Fruit fly (Drosophila melanogaster) whole organism, embryonic: ENCODE measurements around the gene dUTPase.

ENCODE experiments used
- Aef1 ChIP-seq: fragments of 200-800 bp; sonication (Bioruptor generic); IDR thresholded peaks from 3 replicates; pipeline ENCODE4 v1.3.6; 2022; ENCODE audit warnings: missing biosample characterization, missing genetic modification characterization
- CG10431 ChIP-seq: fragments of 200-800 bp; sonication (Bioruptor generic); optimal IDR thresholded peaks from 3 replicates; lab custom pipeline; 2018; ENCODE audit warnings: missing biosample characterization, mild to moderate bottlenecking, missing genetic modification characterization
- CG11695 ChIP-seq: fragments of 200-800 bp; sonication (Bioruptor generic); IDR thresholded peaks from 3 replicates; pipeline ENCODE4 v1.3.6; 2022; ENCODE audit warnings: missing biosample characterization, missing genetic modification characterization
- CG12104 ChIP-seq: fragments of 200-800 bp; sonication (Bioruptor generic); optimal IDR thresholded peaks from 3 replicates; lab custom pipeline; 2016; ENCODE audit warnings: missing biosample characterization, missing genetic modification characterization
- CG1233 ChIP-seq: fragments of 200-800 bp; sonication (Bioruptor generic); optimal IDR thresholded peaks from 4 replicates; lab custom pipeline; 2018; ENCODE audit warnings: missing biosample characterization, mild to moderate bottlenecking, missing genetic modification characterization
- CG13624 ChIP-seq: fragments of 200-800 bp; sonication (Bioruptor generic); optimal IDR thresholded peaks from 2 replicates; lab custom pipeline; 2016; ENCODE audit warnings: missing biosample characterization, missing genetic modification characterization
- CG14441 ChIP-seq: fragments of 200-800 bp; sonication (Bioruptor generic); IDR thresholded peaks from 2 replicates; pipeline ENCODE4 v1.3.6; 2022; ENCODE audit warnings: missing biosample characterization, missing genetic modification characterization
- CG14965 ChIP-seq: fragments of 200-800 bp; sonication (Bioruptor generic); optimal IDR thresholded peaks from 2 replicates; lab custom pipeline; 2016; ENCODE audit warnings: missing biosample characterization, missing genetic modification characterization, borderline replicate concordance
- CG1529 ChIP-seq: fragments of 200-800 bp; sonication (Bioruptor generic); optimal IDR thresholded peaks from 3 replicates; lab custom pipeline; 2018; ENCODE audit warnings: missing biosample characterization, missing genetic modification characterization
- CG17359 ChIP-seq: fragments of 200-800 bp; sonication (Bioruptor generic); optimal IDR thresholded peaks from 3 replicates; lab custom pipeline; 2018; ENCODE audit warnings: missing biosample characterization, mild to moderate bottlenecking, missing genetic modification characterization, moderate library complexity
- CG1832 ChIP-seq: fragments of 200-800 bp; sonication (Bioruptor generic); optimal IDR thresholded peaks from 2 replicates; lab custom pipeline; 2017; ENCODE audit warnings: missing biosample characterization, mild to moderate bottlenecking, missing genetic modification characterization, inconsistent platforms
- CG2678 ChIP-seq: fragments of 200-800 bp; sonication (Bioruptor generic); optimal IDR thresholded peaks from 3 replicates; lab custom pipeline; 2019; ENCODE audit warnings: missing biosample characterization, mild to moderate bottlenecking, missing genetic modification characterization, moderate library complexity
- CG30020 ChIP-seq: fragments of 200-800 bp; optimal IDR thresholded peaks from 2 replicates; lab custom pipeline; 2019; ENCODE audit warnings: missing biosample characterization, mild to moderate bottlenecking, missing genetic modification characterization, moderate library complexity
- CG3065 ChIP-seq: fragments of 200-800 bp; sonication (Bioruptor generic); optimal IDR thresholded peaks from 2 replicates; lab custom pipeline; 2016; ENCODE audit warnings: missing biosample characterization, missing genetic modification characterization
- CG34376 ChIP-seq: fragments of 200-800 bp; sonication (Bioruptor generic); optimal IDR thresholded peaks from 2 replicates; lab custom pipeline; 2018; ENCODE audit warnings: missing biosample characterization, mild to moderate bottlenecking, missing genetic modification characterization
- CG5180 ChIP-seq: fragments of 200-800 bp; sonication (Bioruptor generic); optimal IDR thresholded peaks from 3 replicates; lab custom pipeline; 2017; ENCODE audit warnings: missing biosample characterization, missing genetic modification characterization, mild to moderate bottlenecking, moderate library complexity, missing genetic modification reagents
- CG5953 ChIP-seq: fragments of 200-800 bp; sonication (Bioruptor generic); IDR thresholded peaks from 2 replicates; pipeline ENCODE4 v1.3.6; 2022; ENCODE audit warnings: missing biosample characterization, missing genetic modification characterization
- CG6254 ChIP-seq: fragments of 200-800 bp; sonication (Bioruptor generic); optimal IDR thresholded peaks from 3 replicates; lab custom pipeline; 2017; ENCODE audit warnings: mild to moderate bottlenecking, missing biosample characterization, missing genetic modification reagents, missing genetic modification characterization
- CG7786 ChIP-seq: fragments of 200-800 bp; sonication (Bioruptor generic); optimal IDR thresholded peaks from 2 replicates; lab custom pipeline; 2016; ENCODE audit warnings: missing biosample characterization, missing genetic modification characterization
- CG7987 ChIP-seq: fragments of 200-800 bp; sonication (Bioruptor generic); optimal IDR thresholded peaks from 2 replicates; lab custom pipeline; 2018; ENCODE audit warnings: missing biosample characterization, mild to moderate bottlenecking, missing genetic modification characterization, moderate library complexity
- CG8089 ChIP-seq: fragments of 200-800 bp; sonication (Bioruptor generic); optimal IDR thresholded peaks from 3 replicates; lab custom pipeline; 2016; ENCODE audit warnings: missing biosample characterization, missing genetic modification characterization
- CG9215 ChIP-seq: fragments of 200-800 bp; sonication (Bioruptor generic); IDR thresholded peaks from 2 replicates; pipeline ENCODE4 v1.3.6; 2022; ENCODE audit warnings: missing biosample characterization, missing genetic modification characterization
- CG9437 ChIP-seq: fragments of 200-800 bp; sonication (Bioruptor generic); optimal IDR thresholded peaks from 2 replicates; lab custom pipeline; 2018; ENCODE audit warnings: missing biosample characterization, mild to moderate bottlenecking, missing genetic modification characterization
- CG9876 ChIP-seq: fragments of 200-800 bp; sonication (Bioruptor generic); optimal IDR thresholded peaks from 2 replicates; lab custom pipeline; 2016; ENCODE audit warnings: missing biosample characterization, missing genetic modification characterization
- D ChIP-seq, 2 experiments: fragments of 200-800 bp in 1 of 2; fragments of >200 bp in 1 of 2; sonication (Bioruptor generic) in 1 of 2; optimal IDR thresholded peaks; 2 replicates in 1 of 2; 3 replicates in 1 of 2; lab custom pipeline; 2017; ENCODE audit warnings: mild to moderate bottlenecking in 1 of 2, missing biosample characterization in 1 of 2, missing genetic modification characterization in 1 of 2, missing genetic modification reagents in 1 of 2
- Doc2 ChIP-seq: fragments of 200-800 bp; sonication (Bioruptor generic); IDR thresholded peaks from 2 replicates; pipeline ENCODE4 v1.3.6; 2022; ENCODE audit warnings: missing biosample characterization, missing genetic modification characterization
- Dp ChIP-seq: fragments of 200-800 bp; sonication (Bioruptor generic); optimal IDR thresholded peaks from 2 replicates; lab custom pipeline; 2018; ENCODE audit warnings: missing biosample characterization, mild to moderate bottlenecking, missing genetic modification characterization, moderate library complexity
- H15 ChIP-seq: fragments of 200-800 bp; sonication (Bioruptor generic); IDR thresholded peaks from 3 replicates; pipeline ENCODE4 v1.3.6; 2022; ENCODE audit warnings: missing biosample characterization, missing genetic modification characterization
- Nf-YB ChIP-seq: fragments of 200-800 bp; sonication (Bioruptor generic); optimal IDR thresholded peaks from 3 replicates; lab custom pipeline; 2019; ENCODE audit warnings: missing biosample characterization, mild to moderate bottlenecking, missing genetic modification characterization, moderate library complexity
- Stat92E ChIP-seq, 3 experiments: fragments of >200 bp in 2 of 3; fragments of 200-800 bp in 1 of 3; sonication (Bioruptor generic) in 1 of 3; optimal IDR thresholded peaks; 2 replicates each; lab custom pipeline; 2017 to 2019; ENCODE audit warnings: missing biosample characterization in 3 of 3, missing genetic modification characterization in 3 of 3, mild to moderate bottlenecking in 1 of 3, moderate library complexity in 1 of 3
- ara ChIP-seq: fragments of 200-800 bp; sonication (Bioruptor generic); IDR thresholded peaks from 2 replicates; pipeline ENCODE4 v1.3.6; 2022; ENCODE audit warnings: missing biosample characterization, missing genetic modification characterization
- ase ChIP-seq: fragments of 200-800 bp; sonication (Bioruptor generic); IDR thresholded peaks from 3 replicates; pipeline ENCODE4 v1.3.6; 2022; ENCODE audit warnings: missing biosample characterization, missing genetic modification characterization
- br ChIP-seq: fragments of >200 bp; optimal IDR thresholded peaks from 2 replicates; lab custom pipeline; 2017
- dpn ChIP-seq, 2 experiments: fragments of 200-800 bp; sonication (Bioruptor generic); optimal IDR thresholded peaks; 3 replicates each; lab custom pipeline; 2016; ENCODE audit warnings: missing biosample characterization in 2 of 2, missing genetic modification characterization in 2 of 2
- dysf ChIP-seq: fragments of 200-800 bp; sonication (Bioruptor generic); IDR thresholded peaks from 3 replicates; pipeline ENCODE4 v1.3.6; 2022; ENCODE audit warnings: missing biosample characterization, missing genetic modification characterization
- emc ChIP-seq: fragments of 200-800 bp; sonication (Bioruptor generic); optimal IDR thresholded peaks from 2 replicates; lab custom pipeline; 2016; ENCODE audit warnings: missing biosample characterization, missing genetic modification characterization
- ftz-f1 ChIP-seq: fragments of 200-800 bp; sonication (Bioruptor generic); optimal IDR thresholded peaks from 2 replicates; lab custom pipeline; 2016; ENCODE audit warnings: missing biosample characterization, missing genetic modification characterization
- gt ChIP-seq: fragments of 200-800 bp; sonication (Bioruptor generic); IDR thresholded peaks from 2 replicates; pipeline ENCODE4 v1.3.6; 2022; ENCODE audit warnings: missing biosample characterization, missing genetic modification characterization
- h ChIP-seq: fragments of >200 bp; optimal IDR thresholded peaks from 2 replicates; lab custom pipeline; 2017
- hbn ChIP-seq: fragments of 200-800 bp; sonication (Bioruptor generic); IDR thresholded peaks from 2 replicates; pipeline ENCODE4 v1.3.6; 2022; ENCODE audit warnings: missing biosample characterization, missing genetic modification characterization; ENCODE audit not compliant: partially characterized antibody
- hth ChIP-seq: fragments of >200 bp; optimal IDR thresholded peaks from 2 replicates; lab custom pipeline; 2017; ENCODE audit warnings: inconsistent platforms
- kay ChIP-seq: fragments of 200-800 bp; sonication (Bioruptor generic); optimal IDR thresholded peaks from 2 replicates; lab custom pipeline; 2016; ENCODE audit warnings: missing biosample characterization, missing genetic modification characterization
- phol ChIP-seq: fragments of 200-800 bp; sonication (Bioruptor generic); optimal IDR thresholded peaks from 3 replicates; lab custom pipeline; 2018; ENCODE audit warnings: missing biosample characterization, mild to moderate bottlenecking, missing genetic modification characterization, moderate library complexity
- prd ChIP-seq, 3 experiments: fragments of >200 bp in 2 of 3; fragments of 200-800 bp in 1 of 3; sonication (Bioruptor generic) in 1 of 3; optimal IDR thresholded peaks in 2 of 3; IDR thresholded peaks in 1 of 3; 2 replicates in 2 of 3; 3 replicates in 1 of 3; pipeline versions ENCODE4 v1.3.6 to Lab custom; 2017 to 2022; ENCODE audit warnings: missing biosample characterization in 1 of 3, missing genetic modification characterization in 1 of 3
- run ChIP-seq: fragments of 200-800 bp; sonication (Bioruptor generic); optimal IDR thresholded peaks from 3 replicates; lab custom pipeline; 2018; ENCODE audit warnings: missing biosample characterization, mild to moderate bottlenecking, missing genetic modification characterization
- sens-2 ChIP-seq: fragments of 200-800 bp; sonication (Bioruptor generic); IDR thresholded peaks from 2 replicates; pipeline ENCODE4 v1.3.6; 2022; ENCODE audit warnings: missing biosample characterization, missing genetic modification characterization
- shn ChIP-seq: fragments of 200-800 bp; sonication (Bioruptor generic); optimal IDR thresholded peaks from 3 replicates; lab custom pipeline; 2016; ENCODE audit warnings: missing biosample characterization, missing genetic modification characterization
- trh ChIP-seq: fragments of 200-800 bp; sonication (Bioruptor generic); optimal IDR thresholded peaks from 2 replicates; lab custom pipeline; 2016; ENCODE audit warnings: missing biosample characterization, missing genetic modification characterization
- wor ChIP-seq: fragments of 200-800 bp; sonication (Bioruptor generic); IDR thresholded peaks from 2 replicates; pipeline ENCODE4 v1.3.6; 2022; ENCODE audit warnings: missing biosample characterization, missing genetic modification characterization

The dUTPase gene

dm6 chr2L:11044678-11045466 lies 33.8 kb downstream of the dUTPase start (continued):
- TF ChIP-seq prd (optimal IDR thresholded peaks at IDR 0.05; lab: Kevin White, UChicago) (no peak), prd (GFP tag; IDR thresholded peaks at IDR 0.05; lab: Robert Waterston, UW) (0 out of 3 replicates have a peak, but pooled peaks have one; percentile 30), CG17359 (tag; lab: Kevin White, UChicago) (peak; percentile 30), CG12104 (GFP tag; lab: Kevin White, UChicago) (peak; percentile 31), CG13624 (GFP tag; lab: Kevin White, UChicago) (no peak), CG7987 (GFP tag; lab: Kevin White, UChicago) (peak; percentile 19), dpn (GFP tag; optimal IDR thresholded peaks at IDR 0.05; lab: Kevin White, UChicago) (peak in 1 of 2 experiments; percentile 19), CG1529 (GFP tag; lab: Kevin White, UChicago) (peak; percentile 67), ara (GFP tag; lab: Robert Waterston, UW) (no peak), Aef1 (GFP tag; lab: Robert Waterston, UW) (peak; percentile 74), CG2678 (peak; percentile 68), Dp (no peak), h (lab: Kevin White, UChicago) (no peak), CG10431 (GFP tag; lab: Kevin White, UChicago) (peak; percentile 62), gt (GFP tag; lab: Robert Waterston, UW) (no peak), CG6254 (GFP tag; lab: Kevin White, UChicago) (peak; percentile 49), CG5180 (peak; percentile 58), wor (no peak), shn (no peak), CG5953 (no peak), CG7786 (GFP tag; lab: Kevin White, UChicago) (no peak), CG8089 (GFP tag; lab: Kevin White, UChicago) (peak; percentile 17), CG1233 (GFP tag; lab: Kevin White, UChicago) (peak; percentile 61), CG9215 (GFP tag; lab: Robert Waterston, UW) (no peak), run (tag; lab: Kevin White, UChicago) (no peak), H15 (GFP tag; lab: Robert Waterston, UW) (no peak; the same call in 2 of the 3 replicates), ftz-f1 (GFP tag; lab: Kevin White, UChicago) (no peak), Stat92E (GFP tag; optimal IDR thresholded peaks at IDR 0.05; lab: Kevin White, UChicago) (no peak), hbn (no peak), CG11695 (GFP tag; lab: Robert Waterston, UW) (peak; percentile 51), ase (GFP tag; lab: Robert Waterston, UW) (no peak), emc (GFP tag; lab: Kevin White, UChicago) (no peak), kay (GFP tag; lab: Kevin White, UChicago) (no peak), CG9437 (GFP tag; lab: Kevin White, UChicago) (no peak), hth (lab: Kevin White, UChicago) (no peak), CG3065 (GFP tag; lab: Kevin White, UChicago) (no peak), D (optimal IDR thresholded peaks at IDR 0.05; lab: Kevin White, UChicago) (no peak), D (GFP tag; optimal IDR thresholded peaks at IDR 0.05; lab: Kevin White, UChicago) (no peak), CG30020 (tag; lab: Kevin White, UChicago) (no peak), phol (tag; lab: Kevin White, UChicago) (no peak), Doc2 (GFP tag; lab: Robert Waterston, UW) (no peak), Nf-YB (GFP tag; lab: Kevin White, UChicago) (peak; percentile 28), CG1832 (peak; percentile 77), trh (peak; percentile 35), dysf (GFP tag; lab: Robert Waterston, UW) (0 out of 3 replicates have a peak, but pooled peaks have one; percentile 40), br (lab: Kevin White, UChicago) (no peak), CG9876 (GFP tag; lab: Kevin White, UChicago) (no peak), sens-2 (GFP tag; lab: Robert Waterston, UW) (no peak), CG14965 (no peak), CG34376 (GFP tag; lab: Kevin White, UChicago) (peak; percentile 67), CG14441 (GFP tag; lab: Robert Waterston, UW) (peak; percentile 49)
